Fruit fly (Drosophila melanogaster): Measurements from ENCODE around the gene CG14841.

CG14841 gene

dm6 chr3R:14283754-14284421 is 21.7 kb upstream of the CG14841 start (continued):
- TF ChIP-seq Dek (tag; optimal IDR thresholded peaks at IDR 0.05): peak; percentile 99
- peak; percentile 96 for TF ChIP-seq Hand (GFP tag; optimal IDR thresholded peaks at IDR 0.05)
- peak; percentile 90 for TF ChIP-seq Deaf1 (tag; optimal IDR thresholded peaks at IDR 0.05)
- peak; percentile 93 for TF ChIP-seq CG17912 (GFP tag; optimal IDR thresholded peaks at IDR 0.05)
- TF ChIP-seq NC2α (GFP tag; optimal IDR thresholded peaks at IDR 0.05): peak; percentile 90
- TF ChIP-seq H15 (GFP tag; IDR thresholded peaks at IDR 0.05): no peak
- TF ChIP-seq CG9817 (tag; optimal IDR thresholded peaks at IDR 0.05): peak; percentile 98
- TF ChIP-seq pho (GFP tag; optimal IDR thresholded peaks at IDR 0.05): peak; percentile 96
- peak; percentile 60 for TF ChIP-seq nom (GFP tag; optimal IDR thresholded peaks at IDR 0.05)
- TF ChIP-seq CG2875 (GFP tag; optimal IDR thresholded peaks at IDR 0.05): peak; percentile 98
- peak; percentile 94 to 97 for TF ChIP-seq chif (GFP tag; optimal IDR thresholded peaks at IDR 0.05)
- peak; percentile 95 for TF ChIP-seq CG9437 (GFP tag; optimal IDR thresholded peaks at IDR 0.05)
- TF ChIP-seq Elba2 (GFP tag; optimal IDR thresholded peaks at IDR 0.05): peak; percentile 14
- peak; percentile 99 for TF ChIP-seq CG2712 (tag; optimal IDR thresholded peaks at IDR 0.05)
- TF ChIP-seq lilli (GFP tag; optimal IDR thresholded peaks at IDR 0.05): peak; percentile 98
- no peak for TF ChIP-seq CG9932 (GFP tag; IDR thresholded peaks at IDR 0.05)
- TF ChIP-seq CG17385 (GFP tag; optimal IDR thresholded peaks at IDR 0.05): peak; percentile 97
- TF ChIP-seq cas (GFP tag; IDR thresholded peaks at IDR 0.05): no peak
- TF ChIP-seq D19A (tag; optimal IDR thresholded peaks at IDR 0.05): peak; percentile 96
- TF ChIP-seq CG12071 (GFP tag; optimal IDR thresholded peaks at IDR 0.05): peak; percentile 98
- TF ChIP-seq Ssrp (tag; optimal IDR thresholded peaks at IDR 0.05): peak; percentile 98
- peak; percentile 86 for TF ChIP-seq wek (GFP tag; optimal IDR thresholded peaks at IDR 0.05)
- TF ChIP-seq hbn (GFP tag; IDR thresholded peaks at IDR 0.05; ENCODE audit: partially characterized antibody): no peak
- peak; percentile 97 for TF ChIP-seq odd (GFP tag; optimal IDR thresholded peaks at IDR 0.05)
- peak; percentile 99 for TF ChIP-seq Chrac-16 (GFP tag; optimal IDR thresholded peaks at IDR 0.05)
- TF ChIP-seq nau (GFP tag; optimal IDR thresholded peaks at IDR 0.05): peak; percentile 98
- TF ChIP-seq Stat92E (GFP tag; optimal IDR thresholded peaks at IDR 0.05): peak in 1 of 3 experiments; percentile 94
- peak; percentile 93 for TF ChIP-seq CHES-1-like (GFP tag; optimal IDR thresholded peaks at IDR 0.05)
- TF ChIP-seq CG18011 (GFP tag; optimal IDR thresholded peaks at IDR 0.05): peak; percentile 90

- TF ChIP-seq peb (GFP tag; IDR thresholded peaks at IDR 0.05) (no peak), CG10209 (GFP tag; optimal IDR thresholded peaks at IDR 0.05) (peak; percentile 68), slou (GFP tag; optimal IDR thresholded peaks at IDR 0.05) (no peak), PHDP (tag; optimal IDR thresholded peaks at IDR 0.05) (peak; percentile 46), Trl (optimal IDR thresholded peaks at IDR 0.05) (peak in 1 of 2 experiments; percentile 46), Trl (GFP tag; optimal IDR thresholded peaks at IDR 0.05) (no peak), CG3065 (GFP tag; optimal IDR thresholded peaks at IDR 0.05) (no peak), ap (GFP tag; IDR thresholded peaks at IDR 0.05) (no peak), esg (GFP tag; conservative IDR thresholded peaks at IDR 0.05) (no peak), az2 (GFP tag; optimal IDR thresholded peaks at IDR 0.05) (peak; percentile 6), CG10321 (GFP tag; IDR thresholded peaks at IDR 0.05) (no peak), Hmr (GFP tag; optimal IDR thresholded peaks at IDR 0.05) (peak; percentile 61), CG4617 (GFP tag; optimal IDR thresholded peaks at IDR 0.05; ENCODE audit: borderline replicate concordance) (no peak), Dek (tag; optimal IDR thresholded peaks at IDR 0.05) (peak; percentile 44), Vsx1 (GFP tag; optimal IDR thresholded peaks at IDR 0.05) (peak; percentile 64), CG16863 (GFP tag; optimal IDR thresholded peaks at IDR 0.05) (peak; percentile 16), CG11696 (GFP tag; IDR thresholded peaks at IDR 0.05) (no peak), ttk (GFP tag; IDR thresholded peaks at IDR 0.05) (no peak), CG11695 (GFP tag; IDR thresholded peaks at IDR 0.05) (no peak), pzg (GFP tag; optimal IDR thresholded peaks at IDR 0.05) (no peak), Oli (tag; optimal IDR thresholded peaks at IDR 0.05) (peak; percentile 72), br (optimal IDR thresholded peaks at IDR 0.05) (no peak)
Measured at dm6 chr3R:14283042-14283626, 20.9 kb upstream of the CG14841 start.

Measured in whole organism, embryonic.